Worm (Caenorhabditis elegans): Measurements from ENCODE around the gene F11E6.6.

The F11E6.6 gene

DNA sequence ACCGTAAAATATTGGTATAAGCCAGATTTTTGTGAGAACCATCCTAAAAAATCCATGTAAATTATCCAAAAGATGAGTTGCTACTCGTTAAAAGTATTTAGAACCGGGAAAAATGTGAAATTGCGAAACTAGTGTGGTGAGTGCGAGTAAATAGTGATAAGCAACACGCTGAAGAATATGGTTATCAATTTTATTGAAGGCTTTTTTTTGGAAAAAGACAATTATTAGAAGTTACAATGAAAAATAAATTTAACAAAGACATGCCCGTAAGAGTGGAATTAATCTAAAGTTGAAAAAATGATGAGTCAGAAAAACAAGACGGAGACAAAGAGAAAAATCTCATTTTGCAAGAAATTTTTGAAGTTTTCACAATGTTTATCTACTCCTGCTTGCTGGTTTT lies at the start of gene F11E6.6:
F11E6.6 (minus strand) TSS at position 101 of the 400 bp plus-strand sequence.
- no peak for TF ChIP-seq him-1 (tag; optimal IDR thresholded peaks at IDR 0.05)
- TF ChIP-seq W03F9.2 (tag; optimal IDR thresholded peaks at IDR 0.05) = no peak
- TF ChIP-seq dao-5 (tag; optimal IDR thresholded peaks at IDR 0.05) = no peak

DNA sequence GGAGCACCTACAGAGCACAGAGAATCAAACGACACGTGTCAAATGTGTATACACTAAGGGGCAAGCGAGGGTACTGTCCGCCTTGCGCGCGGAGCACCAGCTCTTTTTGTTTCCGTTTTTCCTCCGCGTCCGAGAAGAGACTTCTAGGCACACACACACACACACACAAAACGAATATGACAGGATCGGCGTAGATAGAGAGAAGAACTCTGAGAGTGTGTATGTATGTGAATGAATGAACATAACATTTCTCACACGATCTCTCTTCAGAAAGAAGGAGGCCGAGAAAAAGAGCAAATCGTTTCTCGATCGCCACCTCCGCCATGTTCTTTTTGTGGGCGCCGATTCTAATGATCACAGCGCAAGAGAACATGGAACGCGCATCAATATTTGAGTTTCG lies 24.9 kb upstream of the F11E6.6 start, which contains the start of gene nas-6:
nas-6 (minus strand) TSS at position 101 of the 400 bp plus-strand sequence.
- TF ChIP-seq him-1 (tag; optimal IDR thresholded peaks at IDR 0.05) = no peak
- no peak for TF ChIP-seq dao-5 (tag; optimal IDR thresholded peaks at IDR 0.05)

DNA sequence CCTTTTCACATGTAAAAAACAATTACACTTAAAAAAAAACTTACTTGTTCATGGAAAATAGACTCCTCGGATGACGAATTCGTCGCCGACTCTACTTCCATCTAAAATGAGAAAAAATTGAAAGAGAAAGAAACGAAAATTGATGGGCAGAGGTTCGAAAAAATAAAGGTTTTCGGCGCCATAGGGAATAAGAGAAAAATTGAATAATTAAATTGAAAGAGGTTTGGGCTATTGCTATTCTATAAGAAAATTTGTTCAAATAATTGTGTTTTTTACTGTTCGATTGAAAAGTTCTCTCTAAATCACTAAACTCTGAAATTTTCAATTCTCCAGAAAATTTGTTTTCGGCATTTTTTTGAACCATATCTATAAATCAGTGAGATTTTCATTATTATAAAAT lies 17.4 kb upstream of the F11E6.6 start, which contains the start of gene rabr-2:
rabr-2 (minus strand) TSS at position 101 of the 400 bp plus-strand sequence.
- TF ChIP-seq dao-5 (tag; optimal IDR thresholded peaks at IDR 0.05) (no peak), W03F9.2 (tag; optimal IDR thresholded peaks at IDR 0.05) (no peak), him-1 (tag; optimal IDR thresholded peaks at IDR 0.05) (no peak)

DNA sequence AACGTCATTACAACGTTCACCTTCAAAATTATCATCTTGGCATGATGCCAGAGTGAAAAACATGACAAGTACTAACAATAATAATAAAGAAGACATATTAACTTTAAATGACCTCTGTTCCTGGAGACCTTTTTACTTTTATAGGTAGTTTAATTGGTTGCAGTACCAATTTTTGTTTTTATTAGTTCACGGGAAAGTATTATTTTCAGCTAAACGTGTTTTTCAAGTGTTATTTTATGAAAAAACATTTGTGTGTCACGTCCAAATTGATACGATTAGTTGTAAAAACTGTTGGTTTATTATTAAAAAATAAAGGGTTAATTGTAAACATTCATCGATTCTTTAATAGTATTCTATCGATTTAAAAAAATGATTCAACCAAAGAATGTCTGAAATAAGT lies 10.0 kb upstream of the F11E6.6 start, which contains the start of gene grl-24:
grl-24 (minus strand) TSS at position 101 of the 400 bp plus-strand sequence.
- TF ChIP-seq dao-5 (tag; optimal IDR thresholded peaks at IDR 0.05) (no peak), him-1 (tag; optimal IDR thresholded peaks at IDR 0.05) (no peak), W03F9.2 (tag; optimal IDR thresholded peaks at IDR 0.05) (no peak)

DNA sequence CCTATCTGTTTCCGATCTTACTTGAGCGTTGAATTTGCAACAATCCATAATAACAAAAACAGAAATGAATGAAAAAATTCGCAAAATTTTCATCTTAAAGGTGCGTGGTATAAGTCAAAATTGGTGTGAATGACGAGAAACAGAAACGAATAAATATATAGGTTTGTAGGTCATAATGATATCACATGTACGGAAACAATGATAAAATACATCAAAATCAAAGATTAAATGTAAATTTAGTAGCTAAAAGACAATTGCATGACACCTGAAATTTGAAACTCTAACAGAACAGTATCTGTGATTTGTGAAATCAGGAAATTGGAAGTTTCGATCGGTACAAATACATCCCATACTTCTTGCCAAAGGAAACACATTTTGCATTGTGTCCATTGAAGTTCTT lies 9.5 kb upstream of the F11E6.6 start, which contains the start of gene F11E6.9:
F11E6.9 (minus strand) TSS at position 101 of the 400 bp plus-strand sequence.
- TF ChIP-seq W03F9.2 (tag; optimal IDR thresholded peaks at IDR 0.05) (no peak), him-1 (tag; optimal IDR thresholded peaks at IDR 0.05) (no peak), dao-5 (tag; optimal IDR thresholded peaks at IDR 0.05) (no peak)

DNA sequence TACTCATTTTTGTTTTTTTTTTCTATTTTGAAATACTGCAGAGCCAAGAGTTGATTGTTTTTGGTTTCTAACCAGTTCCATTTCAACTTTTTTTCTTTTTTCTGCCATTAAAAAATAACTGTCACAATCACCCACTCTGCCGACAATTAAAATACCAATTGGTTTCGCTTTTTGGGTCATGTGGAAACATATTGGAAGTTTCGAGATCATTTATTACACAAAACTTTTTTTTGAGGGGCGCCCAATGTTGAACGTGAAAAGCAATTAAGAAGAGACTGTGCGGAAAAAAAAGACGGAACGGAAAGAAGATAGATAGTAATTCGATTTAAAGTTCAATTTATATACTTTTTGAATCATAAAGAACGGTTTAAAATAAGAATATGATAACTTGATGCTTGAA lies 8.3 kb upstream of the F11E6.6 start:
- TF ChIP-seq W03F9.2 (tag; optimal IDR thresholded peaks at IDR 0.05) = no peak
- no peak for TF ChIP-seq him-1 (tag; optimal IDR thresholded peaks at IDR 0.05)
- TF ChIP-seq dao-5 (tag; optimal IDR thresholded peaks at IDR 0.05) = no peak

DNA sequence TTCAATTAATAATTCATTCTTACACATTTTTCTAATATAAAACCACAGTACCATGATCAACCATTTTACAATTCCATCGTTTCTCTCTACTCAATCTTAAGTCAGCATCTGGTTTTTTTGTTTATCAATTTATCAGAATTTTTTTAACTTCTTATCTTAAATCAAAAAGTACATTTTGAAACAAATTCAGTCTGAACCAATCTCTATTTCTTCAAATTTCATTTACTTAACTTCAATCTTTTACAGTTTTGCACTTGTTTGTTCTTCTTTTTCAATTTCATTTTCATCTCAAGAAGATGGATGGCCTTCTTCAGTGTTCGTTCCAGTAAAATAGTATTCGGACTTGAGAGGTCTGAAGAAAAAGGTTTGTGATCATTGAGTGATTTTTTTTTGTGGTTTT lies 7.2 kb upstream of the F11E6.6 start, which contains the start of gene gba-3:
gba-3 (plus strand) TSS at position 301 of the 400 bp plus-strand sequence.
- no peak for TF ChIP-seq dao-5 (tag; optimal IDR thresholded peaks at IDR 0.05)
- no peak for TF ChIP-seq W03F9.2 (tag; optimal IDR thresholded peaks at IDR 0.05)
- TF ChIP-seq him-1 (tag; optimal IDR thresholded peaks at IDR 0.05) = no peak

DNA sequence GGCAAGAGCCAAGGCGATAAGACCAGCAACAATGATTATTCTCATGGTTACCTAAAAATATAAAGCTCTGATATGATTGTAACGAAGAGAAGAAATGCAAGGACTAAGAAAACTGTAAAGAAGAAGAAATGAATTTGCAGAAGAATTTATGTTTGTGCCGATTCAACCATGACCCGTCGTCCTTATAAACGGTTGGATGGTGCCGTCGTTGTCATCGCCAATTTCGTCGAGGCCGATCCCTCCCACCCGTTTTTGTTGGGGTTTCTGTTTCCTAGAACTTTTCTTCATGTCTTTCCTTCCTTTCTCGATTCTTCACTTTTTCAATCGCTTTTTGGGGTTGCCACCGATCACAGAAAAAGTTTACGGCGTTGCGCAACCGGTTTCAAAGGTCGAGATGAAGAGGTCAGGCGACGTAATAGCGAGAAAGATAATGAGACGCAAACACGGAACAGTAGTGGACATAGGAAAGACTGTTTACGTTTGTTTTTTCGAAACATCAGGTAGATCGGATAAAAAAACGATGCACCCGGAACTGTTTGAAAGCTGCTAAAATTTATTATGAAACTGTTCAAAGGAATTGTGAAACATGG lies 6.2 kb upstream of the F11E6.6 start, which contains the start of gene epic-1:
epic-1 (minus strand) TSS at position 51 of the 590 bp plus-strand sequence.
- no peak for TF ChIP-seq W03F9.2 (tag; optimal IDR thresholded peaks at IDR 0.05)
- no peak for TF ChIP-seq dao-5 (tag; optimal IDR thresholded peaks at IDR 0.05)
- no peak for TF ChIP-seq him-1 (tag; optimal IDR thresholded peaks at IDR 0.05)

DNA sequence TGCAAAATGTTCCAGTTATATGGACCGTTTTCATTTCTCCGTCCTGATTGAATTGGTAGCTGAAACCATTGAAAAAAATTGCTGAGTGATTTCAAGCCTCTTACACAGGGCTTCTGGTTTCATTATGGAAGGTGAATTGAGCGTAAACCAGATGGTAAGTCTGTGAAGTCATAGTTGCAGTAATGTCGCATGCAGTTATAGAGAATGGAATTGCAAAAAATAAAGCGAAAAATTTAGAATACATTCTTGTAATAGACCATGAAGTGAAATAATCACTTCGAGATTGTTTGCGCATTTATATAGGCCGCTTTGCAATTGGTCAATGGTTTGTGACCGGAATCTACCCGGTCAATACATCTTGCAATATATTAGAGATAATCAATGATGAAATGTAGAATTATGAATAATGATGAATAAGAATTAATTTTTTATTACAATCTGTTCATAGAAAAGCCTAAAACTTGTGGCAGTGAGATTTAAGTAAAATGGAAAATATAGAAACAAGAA lies 4.4 kb upstream of the F11E6.6 start, which contains the start of gene F11E6.4:
F11E6.4 (minus strand) TSS at position 259 of the 507 bp plus-strand sequence.
- TF ChIP-seq him-1 (tag; optimal IDR thresholded peaks at IDR 0.05) (no peak), dao-5 (tag; optimal IDR thresholded peaks at IDR 0.05) (no peak), W03F9.2 (tag; optimal IDR thresholded peaks at IDR 0.05) (no peak)

DNA sequence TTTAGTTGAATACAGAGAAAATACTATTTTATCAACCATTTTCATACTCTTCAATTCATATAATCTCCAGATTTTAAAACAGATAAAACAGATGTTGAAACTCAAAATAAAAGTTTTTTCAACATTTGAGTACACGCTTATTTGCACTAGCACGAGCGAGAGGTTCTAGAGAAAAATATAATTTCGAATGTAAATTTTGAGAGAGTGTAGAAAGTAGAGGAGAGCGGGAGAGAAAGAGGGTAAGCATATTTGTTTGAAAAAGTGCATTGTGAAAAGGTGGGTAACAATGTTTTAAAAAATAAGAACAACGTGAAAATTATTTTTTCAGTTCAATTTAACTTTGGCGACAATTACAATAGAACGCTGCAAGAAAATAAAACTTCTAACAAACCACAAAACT lies 2.0 kb upstream of the F11E6.6 start:
- no peak for TF ChIP-seq him-1 (tag; optimal IDR thresholded peaks at IDR 0.05)
- no peak for TF ChIP-seq W03F9.2 (tag; optimal IDR thresholded peaks at IDR 0.05)
- no peak for TF ChIP-seq dao-5 (tag; optimal IDR thresholded peaks at IDR 0.05)

DNA sequence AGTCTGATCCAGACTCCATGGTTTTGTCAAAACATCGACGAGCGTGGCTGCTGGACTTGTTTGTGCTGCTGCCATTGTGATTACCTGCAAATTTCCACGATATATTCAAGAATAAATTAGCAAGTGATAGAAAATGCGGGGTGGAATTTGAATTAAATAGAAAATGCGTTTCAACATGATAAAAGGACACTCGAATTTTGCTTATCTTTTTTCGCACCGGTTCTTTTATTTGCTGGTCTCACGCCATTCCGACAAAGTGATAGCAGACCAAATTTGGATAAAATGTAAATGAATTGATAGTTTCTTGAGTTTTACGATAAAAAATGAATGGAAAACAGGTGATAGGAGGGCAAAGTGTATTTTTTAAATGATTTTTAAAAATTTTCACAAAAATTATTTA lies 1.5 kb upstream of the F11E6.6 start, which contains the start of gene elo-2:
elo-2 (minus strand) TSS at position 84 of the 400 bp plus-strand sequence.
- TF ChIP-seq him-1 (tag; optimal IDR thresholded peaks at IDR 0.05) = no peak
- no peak for TF ChIP-seq W03F9.2 (tag; optimal IDR thresholded peaks at IDR 0.05)
- no peak for TF ChIP-seq dao-5 (tag; optimal IDR thresholded peaks at IDR 0.05)

DNA sequence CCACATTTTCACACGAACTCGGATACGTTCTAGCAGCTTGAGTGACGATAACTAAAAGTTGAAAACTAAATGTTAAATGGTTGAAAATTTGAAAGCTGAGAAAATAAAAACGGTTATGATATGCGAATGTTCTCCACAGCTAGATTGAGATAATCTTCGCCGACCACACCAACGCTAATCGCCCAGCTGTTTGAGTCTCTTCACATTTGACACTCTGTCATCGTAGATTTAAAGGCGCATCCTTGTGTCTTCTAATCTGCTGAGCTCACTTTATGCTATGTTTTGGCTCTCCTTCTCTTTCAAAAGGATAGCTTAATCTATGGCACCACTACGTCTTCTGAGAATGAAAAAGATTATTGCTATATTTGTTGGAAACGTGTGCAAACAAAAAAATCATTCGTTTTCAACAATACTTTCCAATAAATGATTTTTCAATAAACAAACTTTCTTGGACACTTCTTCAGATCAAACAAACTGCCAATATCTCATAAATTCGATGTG lies 2.6 kb downstream of the F11E6.6 start, which contains the start of gene F11E6.10:
F11E6.10 (minus strand) TSS at position 51 of the 501 bp plus-strand sequence.
- TF ChIP-seq W03F9.2 (tag; optimal IDR thresholded peaks at IDR 0.05) (no peak), dao-5 (tag; optimal IDR thresholded peaks at IDR 0.05) (no peak), him-1 (tag; optimal IDR thresholded peaks at IDR 0.05) (no peak)

DNA sequence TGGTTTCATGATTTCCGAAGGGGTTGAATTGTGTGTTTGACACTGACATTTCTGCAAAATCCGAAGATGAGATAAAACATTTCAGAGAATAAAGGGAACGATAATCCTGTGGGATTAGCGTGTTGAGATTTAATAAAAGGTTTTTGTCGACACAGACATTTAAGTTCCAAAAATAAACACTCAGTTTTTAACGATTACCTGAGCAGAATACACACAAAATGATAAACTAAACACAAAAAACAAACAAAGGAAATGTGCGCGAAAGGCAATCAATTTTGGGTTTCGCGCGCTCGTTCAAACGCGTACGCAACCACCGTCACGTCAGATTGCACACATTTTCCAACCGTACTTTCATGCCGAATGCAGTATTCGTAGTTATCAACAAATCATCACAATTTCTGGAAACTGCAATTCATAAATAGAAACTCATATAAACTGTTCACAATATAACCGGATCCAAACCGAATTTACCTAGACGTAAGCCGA lies 4.5 kb downstream of the F11E6.6 start, which contains the start of gene rif-1.1:
rif-1.1 (minus strand) TSS at position 51 of the 486 bp plus-strand sequence.
- TF ChIP-seq him-1 (tag; optimal IDR thresholded peaks at IDR 0.05) (no peak), W03F9.2 (tag; optimal IDR thresholded peaks at IDR 0.05) (no peak), dao-5 (tag; optimal IDR thresholded peaks at IDR 0.05) (no peak)

DNA sequence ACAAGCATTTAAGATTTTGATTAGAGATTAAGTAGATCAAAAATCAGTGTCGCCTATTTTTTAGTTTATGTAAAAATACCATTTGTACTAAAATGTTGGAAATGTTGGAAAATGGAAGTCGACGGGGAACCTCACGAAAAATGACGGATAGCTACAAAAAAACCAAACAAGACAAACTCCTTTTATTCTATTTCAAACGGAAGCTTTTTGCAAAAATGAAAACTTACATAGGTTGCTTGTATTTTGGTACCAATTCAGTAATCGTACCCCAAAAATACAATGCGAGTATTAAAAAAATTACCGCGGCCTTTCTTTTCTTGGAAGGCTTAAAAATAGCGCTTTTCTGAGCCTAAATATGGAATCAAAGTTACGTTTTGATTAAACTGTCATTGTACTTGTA lies 11.8 kb downstream of the F11E6.6 start:
- TF ChIP-seq him-1 (tag; optimal IDR thresholded peaks at IDR 0.05) (no peak), W03F9.2 (tag; optimal IDR thresholded peaks at IDR 0.05) (no peak), dao-5 (tag; optimal IDR thresholded peaks at IDR 0.05) (no peak)

Measured in whole organism, L4/young adult.